Worm (Caenorhabditis elegans) whole organism, L4 larva: ENCODE results near the gene rpl-10.
A peak's percentile ranks its signal among the peaks of the same experiment; 100 is the strongest.

Experiments used
- F26F4.8 ChIP-seq: fragments of 200-800 bp; sonication (Bioruptor generic); conservative IDR thresholded peaks from 2 replicates; pipeline ENCODE4 v1.3.6; 2022; ENCODE audit warnings: missing genetic modification characterization, missing compliant biosample characterization
- F37D6.2 ChIP-seq: sonication (generic microtip); optimal IDR thresholded peaks from 2 replicates; lab custom pipeline; 2016; ENCODE audit warnings: mild to moderate bottlenecking, missing genetic modification characterization, missing compliant biosample characterization
- F49E8.2 ChIP-seq: sonication (generic microtip); optimal IDR thresholded peaks from 2 replicates; lab custom pipeline; 2016; ENCODE audit warnings: missing compliant biosample characterization, mild to moderate bottlenecking, missing genetic modification characterization, borderline replicate concordance
- T20F7.1 ChIP-seq: fragments of 200-800 bp; sonication (Bioruptor generic); optimal IDR thresholded peaks from 2 replicates; lab custom pipeline; 2018; ENCODE audit warnings: mild to moderate bottlenecking, missing genetic modification characterization, missing compliant biosample characterization
- Y105C5A.15 ChIP-seq: fragments of 200-800 bp; sonication (Bioruptor generic); IDR thresholded peaks from 2 replicates; pipeline ENCODE4 v1.3.6; 2022; ENCODE audit warnings: missing genetic modification characterization, missing compliant biosample characterization
- Y48G9A.11 ChIP-seq: fragments of 200-800 bp; sonication (Bioruptor generic); IDR thresholded peaks from 2 replicates; pipeline ENCODE4 v1.3.6; 2022; ENCODE audit warnings: missing genetic modification reagents, missing genetic modification characterization, missing compliant biosample characterization
- ZK337.2 ChIP-seq: fragments of 200-800 bp; sonication (Bioruptor generic); IDR thresholded peaks from 2 replicates; pipeline ENCODE4 v1.3.6; 2022; ENCODE audit warnings: missing genetic modification reagents, missing genetic modification characterization, missing compliant biosample characterization
- arid-1 ChIP-seq: fragments of 200-800 bp; sonication (Bioruptor generic); conservative IDR thresholded peaks from 2 replicates; pipeline ENCODE4 v1.3.6; 2022; ENCODE audit warnings: missing genetic modification reagents, missing genetic modification characterization, missing compliant biosample characterization
- attf-4 ChIP-seq: sonication (generic microtip); optimal IDR thresholded peaks from 3 replicates; lab custom pipeline; 2017; ENCODE audit warnings: missing biosample characterization, missing genetic modification characterization
- ceh-32 ChIP-seq: sonication (generic microtip); optimal IDR thresholded peaks from 2 replicates; lab custom pipeline; 2016; ENCODE audit warnings: mild to moderate bottlenecking, missing genetic modification characterization, missing compliant biosample characterization; ENCODE audit not compliant: poor library complexity
- ceh-44 ChIP-seq: fragments of 200-800 bp; sonication (Bioruptor generic); IDR thresholded peaks from 2 replicates; pipeline ENCODE4 v1.3.6; 2022; ENCODE audit warnings: missing genetic modification reagents, missing genetic modification characterization, missing compliant biosample characterization
- ceh-62 ChIP-seq: sonication (generic microtip); optimal IDR thresholded peaks from 2 replicates; lab custom pipeline; 2017; ENCODE audit warnings: missing biosample characterization, missing genetic modification characterization
- daf-19 ChIP-seq: fragments of 200-800 bp; sonication (Bioruptor generic); conservative IDR thresholded peaks from 2 replicates; pipeline ENCODE4 v1.3.6; 2022; ENCODE audit warnings: missing genetic modification characterization, missing compliant biosample characterization
- egl-43 ChIP-seq: fragments of 200-800 bp; sonication (Bioruptor generic); IDR thresholded peaks from 2 replicates; pipeline ENCODE4 v1.3.6; 2022; ENCODE audit warnings: missing genetic modification reagents, missing genetic modification characterization, missing compliant biosample characterization
- gei-8 ChIP-seq: fragments of 200-800 bp; sonication (Bioruptor generic); optimal IDR thresholded peaks from 2 replicates; lab custom pipeline; 2018; ENCODE audit warnings: mild to moderate bottlenecking, missing genetic modification characterization, missing compliant biosample characterization
- hlh-11 ChIP-seq: fragments of 200-800 bp; sonication (Bioruptor generic); optimal IDR thresholded peaks from 2 replicates; lab custom pipeline; 2018; ENCODE audit warnings: mild to moderate bottlenecking, missing genetic modification characterization, missing compliant biosample characterization
- hmg-1.1 ChIP-seq: fragments of 200-800 bp; sonication (Bioruptor generic); IDR thresholded peaks from 2 replicates; pipeline ENCODE4 v1.3.6; 2022; ENCODE audit warnings: missing genetic modification reagents, missing genetic modification characterization, missing compliant biosample characterization
- jun-1 ChIP-seq: fragments of 150-350 bp; optimal IDR thresholded peaks from 2 replicates; lab custom pipeline; 2014; ENCODE audit warnings: missing biosample characterization, missing genetic modification reagents, missing genetic modification characterization
- lim-7 ChIP-seq: fragments of 200-800 bp; sonication (Bioruptor generic); IDR thresholded peaks from 2 replicates; pipeline ENCODE4 v1.3.6; 2022; ENCODE audit warnings: missing genetic modification characterization, missing compliant biosample characterization
- lin-1 ChIP-seq: fragments of 200-800 bp; sonication (Bioruptor generic); IDR thresholded peaks from 2 replicates; pipeline ENCODE4 v1.3.6; 2022; ENCODE audit warnings: missing genetic modification reagents, missing genetic modification characterization, missing compliant biosample characterization
- lin-38 ChIP-seq: fragments of 200-800 bp; sonication (Bioruptor generic); IDR thresholded peaks from 2 replicates; pipeline ENCODE4 v1.3.6; 2022; ENCODE audit warnings: missing genetic modification reagents, missing genetic modification characterization, missing compliant biosample characterization
- lin-39 ChIP-seq: fragments of 150-350 bp; optimal IDR thresholded peaks from 2 replicates; lab custom pipeline; 2014; ENCODE audit warnings: missing biosample characterization, missing genetic modification reagents, missing genetic modification characterization
- lir-3 ChIP-seq: sonication (generic microtip); optimal IDR thresholded peaks from 2 replicates; lab custom pipeline; 2016; ENCODE audit warnings: mild to moderate bottlenecking, missing genetic modification characterization, missing compliant biosample characterization
- lsy-2 ChIP-seq, 2 experiments: fragments of 150-350 bp in 1 of 2; sonication (generic microtip) in 1 of 2; optimal IDR thresholded peaks; 2 replicates each; lab custom pipeline; 2014 to 2017; ENCODE audit warnings: missing biosample characterization in 2 of 2, missing genetic modification characterization in 2 of 2
- madf-5 ChIP-seq, 2 experiments: fragments of 200-800 bp; sonication (Bioruptor generic); IDR thresholded peaks; 2 replicates each; pipeline ENCODE4 v1.3.6; 2022; ENCODE audit warnings: missing compliant biosample characterization in 2 of 2, missing genetic modification characterization in 2 of 2
- madf-9 ChIP-seq: fragments of 200-800 bp; sonication (Bioruptor generic); conservative IDR thresholded peaks from 2 replicates; pipeline ENCODE4 v1.3.6; 2022; ENCODE audit warnings: missing genetic modification reagents, missing genetic modification characterization, missing compliant biosample characterization
- mdt-29 ChIP-seq: fragments of 200-800 bp; sonication (Bioruptor generic); IDR thresholded peaks from 2 replicates; pipeline ENCODE4 v1.3.6; 2022; ENCODE audit warnings: missing genetic modification reagents, missing genetic modification characterization, missing compliant biosample characterization
- nhr-10 ChIP-seq: fragments of 150-350 bp; optimal IDR thresholded peaks from 2 replicates; lab custom pipeline; 2014; ENCODE audit warnings: missing biosample characterization, missing genetic modification characterization
- nhr-41 ChIP-seq: fragments of 200-800 bp; sonication (Bioruptor generic); IDR thresholded peaks from 2 replicates; pipeline ENCODE4 v1.3.6; 2022; ENCODE audit warnings: missing genetic modification reagents, missing genetic modification characterization, missing compliant biosample characterization
- nhr-48 ChIP-seq: sonication (generic microtip); optimal IDR thresholded peaks from 2 replicates; lab custom pipeline; 2016; ENCODE audit warnings: mild to moderate bottlenecking, missing genetic modification characterization, missing compliant biosample characterization
- nhr-76 ChIP-seq: fragments of 150-350 bp; optimal IDR thresholded peaks from 2 replicates; lab custom pipeline; 2014; ENCODE audit warnings: missing biosample characterization, missing genetic modification characterization
- php-3 ChIP-seq: fragments of 200-800 bp; sonication (Bioruptor generic); IDR thresholded peaks from 2 replicates; pipeline ENCODE4 v1.3.6; 2022; ENCODE audit warnings: missing genetic modification reagents, missing genetic modification characterization, missing compliant biosample characterization
- rbr-2 ChIP-seq: sonication (generic microtip); optimal IDR thresholded peaks from 2 replicates; lab custom pipeline; 2016; ENCODE audit warnings: missing genotype, missing genetic modification characterization, missing compliant biosample characterization
- snpc-1.2 ChIP-seq: fragments of 200-800 bp; sonication (Bioruptor generic); IDR thresholded peaks from 2 replicates; pipeline ENCODE4 v1.3.6; 2022; ENCODE audit warnings: missing genetic modification reagents, missing genetic modification characterization, missing compliant biosample characterization
- snpc-4 ChIP-seq: fragments of 150-350 bp; optimal IDR thresholded peaks from 2 replicates; lab custom pipeline; 2014; ENCODE audit warnings: missing biosample characterization, missing genetic modification characterization
- unc-130 ChIP-seq: sonication (generic microtip); optimal IDR thresholded peaks from 2 replicates; lab custom pipeline; 2016; ENCODE audit warnings: missing genetic modification reagents, missing genetic modification characterization, missing compliant biosample characterization
- unc-39 ChIP-seq: sonication (generic microtip); optimal IDR thresholded peaks from 2 replicates; lab custom pipeline; 2017; ENCODE audit warnings: missing biosample characterization, missing genetic modification characterization
- unc-62 ChIP-seq, 3 experiments: fragments of 150-350 bp in 1 of 3; sonication (generic microtip); optimal IDR thresholded peaks in 2 of 3; peaks in 1 of 3; 1 replicate in 1 of 3; 2 replicates in 2 of 3; lab custom pipeline; 2014 to 2017; ENCODE audit warnings: missing biosample characterization in 3 of 3, missing genetic modification characterization in 3 of 3, missing genetic modification reagents in 3 of 3, missing genotype in 1 of 3
- zfp-2 ChIP-seq: sonication (generic microtip); optimal IDR thresholded peaks from 2 replicates; lab custom pipeline; 2016; ENCODE audit warnings: mild to moderate bottlenecking, missing genetic modification characterization, missing compliant biosample characterization
- zip-11 ChIP-seq: fragments of 200-800 bp; sonication (Bioruptor generic); IDR thresholded peaks from 2 replicates; pipeline ENCODE4 v1.3.6; 2022; ENCODE audit warnings: missing genetic modification characterization, missing compliant biosample characterization
- ztf-11 ChIP-seq: fragments of 150-350 bp; optimal IDR thresholded peaks from 2 replicates; lab custom pipeline; 2014; ENCODE audit warnings: missing biosample characterization, missing genetic modification characterization
- ztf-7 ChIP-seq: fragments of 150-350 bp; optimal IDR thresholded peaks from 2 replicates; lab custom pipeline; 2014; ENCODE audit warnings: missing biosample characterization, missing genetic modification characterization

Gene rpl-10

ce11 chrII:8144543-8144942 is 862 bp downstream of the rpl-10 start, which contains the start of gene F10B5.2:
Gene F10B5.2 (plus strand): TSS chrII:8144762.
- TF ChIP-seq attf-4 (tag; lab: Kevin White, UChicago) (no peak), php-3 (GFP tag; lab: Robert Waterston, UW) (no peak), lin-1 (GFP tag; lab: Robert Waterston, UW) (no peak), T20F7.1 (GFP tag; lab: Kevin White, UChicago) (no peak), F37D6.2 (no peak), lin-38 (peak; percentile 50), nhr-76 (tag; lab: Kevin White, UChicago) (no peak), F26F4.8 (GFP tag; lab: Robert Waterston, UW) (0 out of 2 replicates have a peak, but pooled peaks have one; percentile 48), snpc-1.2 (GFP tag; lab: Robert Waterston, UW) (0 out of 2 replicates have a peak, but pooled peaks have one; percentile 49), ztf-7 (tag; lab: Kevin White, UChicago) (no peak), daf-19 (GFP tag; lab: Robert Waterston, UW) (0 out of 2 replicates have a peak, but pooled peaks have one; percentile 41), hmg-1.1 (GFP tag; lab: Robert Waterston, UW) (no peak), zip-11 (GFP tag; lab: Robert Waterston, UW) (no peak), F49E8.2 (tag; lab: Kevin White, UChicago) (peak; percentile 61), snpc-4 (tag; lab: Kevin White, UChicago) (no peak), ZK337.2 (GFP tag; lab: Robert Waterston, UW) (no peak), madf-5 (GFP tag; IDR thresholded peaks at IDR 0.05; lab: Robert Waterston, UW) (no peak), jun-1 (no peak), madf-9 (no peak), lim-7 (GFP tag; lab: Robert Waterston, UW) (no peak), ceh-32 (tag; lab: Kevin White, UChicago) (no peak), Y105C5A.15 (GFP tag; lab: Robert Waterston, UW) (no peak), unc-39 (tag; lab: Kevin White, UChicago) (no peak), ceh-62 (tag; lab: Kevin White, UChicago) (no peak), Y48G9A.11 (GFP tag; lab: Robert Waterston, UW) (0 out of 2 replicates have a peak, but pooled peaks have one; percentile 48), lir-3 (no peak), nhr-10 (tag; lab: Kevin White, UChicago) (no peak), nhr-48 (tag; lab: Kevin White, UChicago) (no peak), nhr-41 (no peak), gei-8 (no peak), unc-130 (GFP tag; lab: Kevin White, UChicago) (peak; percentile 8), ztf-11 (tag; lab: Kevin White, UChicago) (no peak), egl-43 (no peak), lin-39 (tag; lab: Kevin White, UChicago) (no peak), arid-1 (GFP tag; lab: Robert Waterston, UW) (0 out of 2 replicates have a peak, but pooled peaks have one; percentile 54), mdt-29 (no peak), lsy-2 (tag; optimal IDR thresholded peaks at IDR 0.05; lab: Kevin White, UChicago) (no peak), ceh-44 (GFP tag; lab: Robert Waterston, UW) (no peak), hlh-11 (tag; lab: Kevin White, UChicago) (no peak)

- TF ChIP-seq rbr-2 (tag; lab: Kevin White, UChicago): no peak
- no peak for TF ChIP-seq zfp-2 (tag; lab: Kevin White, UChicago)
- TF ChIP-seq unc-62 (GFP tag; optimal IDR thresholded peaks at IDR 0.05 in 1 of 2; lab: Kevin White, UChicago): peak in 1 of 2 experiments; percentile 7
- no peak for TF ChIP-seq unc-62 (tag; optimal IDR thresholded peaks at IDR 0.05; lab: Kevin White, UChicago)
- TF ChIP-seq madf-9: no peak
- TF ChIP-seq jun-1: no peak
These were observed 6.2 kb downstream of the rpl-10 start, which contains the start of gene F10B5.3 for ce11 chrII:8149930-8150329. Gene F10B5.3 (minus strand): TSS chrII:8150030.
